Fruit fly (Drosophila melanogaster) whole organism, embryonic: ENCODE data around the gene mTTF.

Experiments
- BtbVII ChIP-seq: fragments of 200-800 bp; sonication (Bioruptor generic); optimal IDR thresholded peaks from 3 replicates; lab custom pipeline; 2017; ENCODE audit warnings: missing biosample characterization, mild to moderate bottlenecking, missing genetic modification characterization
- CG10321 ChIP-seq: fragments of 200-800 bp; sonication (Bioruptor generic); IDR thresholded peaks from 2 replicates; pipeline ENCODE4 v1.3.6; 2022; ENCODE audit warnings: missing biosample characterization, missing genetic modification characterization
- CG10431 ChIP-seq: fragments of 200-800 bp; sonication (Bioruptor generic); optimal IDR thresholded peaks from 3 replicates; lab custom pipeline; 2018; ENCODE audit warnings: missing biosample characterization, mild to moderate bottlenecking, missing genetic modification characterization
- CG10565 ChIP-seq: fragments of 200-800 bp; sonication (Bioruptor generic); optimal IDR thresholded peaks from 3 replicates; lab custom pipeline; 2016; ENCODE audit warnings: missing biosample characterization, mild to moderate bottlenecking, missing genetic modification characterization
- CG11093 ChIP-seq: fragments of 200-800 bp; sonication (Bioruptor generic); IDR thresholded peaks from 3 replicates; pipeline ENCODE4 v1.3.6; 2022; ENCODE audit warnings: missing biosample characterization, missing genetic modification characterization
- CG12236 ChIP-seq: fragments of 200-800 bp; sonication (Bioruptor generic); optimal IDR thresholded peaks from 2 replicates; lab custom pipeline; 2016; ENCODE audit warnings: missing biosample characterization, missing genetic modification characterization
- CG13287 ChIP-seq: fragments of 200-800 bp; sonication (Bioruptor generic); IDR thresholded peaks from 2 replicates; pipeline ENCODE4 v1.3.6; 2022; ENCODE audit warnings: missing biosample characterization, missing genetic modification characterization; ENCODE audit not compliant: partially characterized antibody
- CG17361 ChIP-seq: fragments of 200-800 bp; sonication (Bioruptor generic); IDR thresholded peaks from 3 replicates; pipeline ENCODE4 v1.3.6; 2022; ENCODE audit warnings: missing biosample characterization, missing genetic modification characterization
- CG2678 ChIP-seq: fragments of 200-800 bp; sonication (Bioruptor generic); optimal IDR thresholded peaks from 3 replicates; lab custom pipeline; 2019; ENCODE audit warnings: missing biosample characterization, mild to moderate bottlenecking, missing genetic modification characterization, moderate library complexity
- CG2875 ChIP-seq: fragments of 200-800 bp; sonication (Bioruptor generic); optimal IDR thresholded peaks from 2 replicates; lab custom pipeline; 2017; ENCODE audit warnings: missing biosample characterization, mild to moderate bottlenecking, missing genetic modification characterization, missing genetic modification reagents
- CG31365 ChIP-seq: fragments of 200-800 bp; sonication (Bioruptor generic); optimal IDR thresholded peaks from 2 replicates; lab custom pipeline; 2018; ENCODE audit warnings: missing biosample characterization, mild to moderate bottlenecking, missing genetic modification characterization
- CG33557 ChIP-seq: fragments of 200-800 bp; sonication (Bioruptor generic); optimal IDR thresholded peaks from 2 replicates; lab custom pipeline; 2019; ENCODE audit warnings: missing biosample characterization, mild to moderate bottlenecking, missing genetic modification characterization, moderate library complexity
- CG3838 ChIP-seq: fragments of 200-800 bp; sonication (Bioruptor generic); optimal IDR thresholded peaks from 3 replicates; lab custom pipeline; 2016; ENCODE audit warnings: missing biosample characterization, missing genetic modification characterization
- CG5245 ChIP-seq: fragments of 200-800 bp; sonication (Bioruptor generic); optimal IDR thresholded peaks from 3 replicates; lab custom pipeline; 2016; ENCODE audit warnings: missing biosample characterization, missing genetic modification characterization
- CG6683 ChIP-seq: fragments of 200-800 bp; sonication (Bioruptor generic); optimal IDR thresholded peaks from 2 replicates; lab custom pipeline; 2017; ENCODE audit warnings: missing biosample characterization, mild to moderate bottlenecking, missing genetic modification characterization, missing genetic modification reagents
- CG6854 ChIP-seq: fragments of 200-800 bp; sonication (Bioruptor generic); optimal IDR thresholded peaks from 3 replicates; lab custom pipeline; 2017; ENCODE audit warnings: missing biosample characterization, mild to moderate bottlenecking, missing genetic modification characterization
- CG8290 ChIP-seq, 3 experiments: fragments of 200-800 bp; sonication (Bioruptor generic); optimal IDR thresholded peaks; 2 replicates each; lab custom pipeline; 2016 to 2019; ENCODE audit warnings: missing biosample characterization in 3 of 3, missing genetic modification characterization in 3 of 3, mild to moderate bottlenecking in 2 of 3, moderate library complexity in 1 of 3
- CG9932 ChIP-seq: fragments of 200-800 bp; sonication (Bioruptor generic); IDR thresholded peaks from 2 replicates; pipeline ENCODE4 v1.3.6; 2022; ENCODE audit warnings: missing biosample characterization, missing genetic modification characterization
- CHES-1-like ChIP-seq: fragments of 200-800 bp; sonication (Bioruptor generic); optimal IDR thresholded peaks from 2 replicates; lab custom pipeline; 2016; ENCODE audit warnings: missing biosample characterization, missing genetic modification characterization
- CoRest ChIP-seq: fragments of 200-800 bp; sonication (Bioruptor generic); optimal IDR thresholded peaks from 3 replicates; lab custom pipeline; 2018; ENCODE audit warnings: missing biosample characterization, mild to moderate bottlenecking, missing genetic modification characterization, moderate library complexity
- D ChIP-seq, 2 experiments: fragments of 200-800 bp in 1 of 2; fragments of >200 bp in 1 of 2; sonication (Bioruptor generic) in 1 of 2; optimal IDR thresholded peaks; 2 replicates in 1 of 2; 3 replicates in 1 of 2; lab custom pipeline; 2017; ENCODE audit warnings: mild to moderate bottlenecking in 1 of 2, missing biosample characterization in 1 of 2, missing genetic modification characterization in 1 of 2, missing genetic modification reagents in 1 of 2
- Fer1 ChIP-seq: fragments of 200-800 bp; sonication (Bioruptor generic); optimal IDR thresholded peaks from 2 replicates; lab custom pipeline; 2017; ENCODE audit warnings: missing biosample characterization, mild to moderate bottlenecking, missing genetic modification characterization
- H2.0 ChIP-seq: fragments of 200-800 bp; sonication (Bioruptor generic); IDR thresholded peaks from 2 replicates; pipeline ENCODE4 v1.3.6; 2022; ENCODE audit warnings: missing biosample characterization, missing genetic modification characterization
- Lim3 ChIP-seq: fragments of 200-800 bp; sonication (Bioruptor generic); IDR thresholded peaks from 2 replicates; pipeline ENCODE4 v1.3.6; 2022; ENCODE audit warnings: missing biosample characterization, missing genetic modification characterization
- Med ChIP-seq: fragments of 200-800 bp; sonication (Bioruptor generic); peaks from one replicate; lab custom pipeline; 2016; ENCODE audit warnings: missing biosample characterization, missing genetic modification characterization, mild to moderate bottlenecking, inconsistent platforms, moderate library complexity
- Meics ChIP-seq: fragments of 200-800 bp; sonication (Bioruptor generic); optimal IDR thresholded peaks from 2 replicates; lab custom pipeline; 2017; ENCODE audit warnings: missing biosample characterization, mild to moderate bottlenecking, missing genetic modification characterization
- Oli ChIP-seq: fragments of 200-800 bp; sonication (Bioruptor generic); optimal IDR thresholded peaks from 2 replicates; lab custom pipeline; 2018; ENCODE audit warnings: missing biosample characterization, mild to moderate bottlenecking, missing genetic modification characterization, moderate library complexity
- Sox100B ChIP-seq: fragments of 200-800 bp; sonication (Bioruptor generic); optimal IDR thresholded peaks from 3 replicates; lab custom pipeline; 2018; ENCODE audit warnings: missing biosample characterization, mild to moderate bottlenecking, missing genetic modification characterization
- br ChIP-seq: fragments of >200 bp; optimal IDR thresholded peaks from 2 replicates; lab custom pipeline; 2017
- chinmo ChIP-seq: fragments of 200-800 bp; sonication (Bioruptor generic); IDR thresholded peaks from 4 replicates; pipeline ENCODE4 v1.3.6; 2022; ENCODE audit warnings: missing biosample characterization, missing genetic modification characterization; ENCODE audit not compliant: partially characterized antibody
- emc ChIP-seq: fragments of 200-800 bp; sonication (Bioruptor generic); optimal IDR thresholded peaks from 2 replicates; lab custom pipeline; 2016; ENCODE audit warnings: missing biosample characterization, missing genetic modification characterization
- fd3F ChIP-seq: fragments of 200-800 bp; sonication (Bioruptor generic); optimal IDR thresholded peaks from 2 replicates; lab custom pipeline; 2018; ENCODE audit warnings: missing biosample characterization, mild to moderate bottlenecking, missing genetic modification characterization, moderate library complexity
- fru ChIP-seq: fragments of >200 bp; optimal IDR thresholded peaks from 2 replicates; lab custom pipeline; 2017
- gce ChIP-seq: fragments of 200-800 bp; sonication (Bioruptor generic); IDR thresholded peaks from 3 replicates; pipeline ENCODE4 v1.3.6; 2022; ENCODE audit warnings: missing biosample characterization, missing genetic modification characterization
- gro ChIP-seq: fragments of 200-800 bp; sonication (Bioruptor generic); optimal IDR thresholded peaks from 2 replicates; lab custom pipeline; 2016; ENCODE audit warnings: missing biosample characterization, missing genetic modification characterization
- gsb ChIP-seq: fragments of 200-800 bp; sonication (Bioruptor generic); IDR thresholded peaks from 2 replicates; pipeline ENCODE4 v1.3.6; 2022; ENCODE audit warnings: missing biosample characterization, missing genetic modification characterization
- jing ChIP-seq: fragments of 200-800 bp; sonication (Bioruptor generic); optimal IDR thresholded peaks from 2 replicates; lab custom pipeline; 2018; ENCODE audit warnings: missing biosample characterization, mild to moderate bottlenecking, missing genetic modification characterization
- kah ChIP-seq: fragments of 200-800 bp; sonication (Bioruptor generic); optimal IDR thresholded peaks from 2 replicates; lab custom pipeline; 2018; ENCODE audit warnings: missing biosample characterization, mild to moderate bottlenecking, missing genetic modification characterization
- lab ChIP-seq: fragments of 200-800 bp; sonication (Bioruptor generic); optimal IDR thresholded peaks from 3 replicates; lab custom pipeline; 2017; ENCODE audit warnings: missing biosample characterization, missing genetic modification characterization, mild to moderate bottlenecking, moderate library complexity, missing genetic modification reagents
- lbe ChIP-seq: fragments of 200-800 bp; sonication (Bioruptor generic); optimal IDR thresholded peaks from 2 replicates; lab custom pipeline; 2016; ENCODE audit warnings: missing biosample characterization, mild to moderate bottlenecking, missing genetic modification characterization
- nerfin-2 ChIP-seq: fragments of 200-800 bp; sonication (Bioruptor generic); IDR thresholded peaks from 2 replicates; pipeline ENCODE4 v1.3.6; 2022; ENCODE audit warnings: missing biosample characterization, missing genetic modification characterization; ENCODE audit not compliant: partially characterized antibody
- pan ChIP-seq, 4 experiments: fragments of >200 bp in 3 of 4; fragments of 200-800 bp in 1 of 4; sonication (Bioruptor generic) in 1 of 4; optimal IDR thresholded peaks in 3 of 4; IDR thresholded peaks in 1 of 4; 2 replicates each; pipeline versions ENCODE4 v1.3.6 to Lab custom; 2017 to 2022; ENCODE audit warnings: missing biosample characterization in 2 of 4, missing genetic modification characterization in 2 of 4, mixed read lengths in 1 of 4
- pho ChIP-seq: fragments of 200-800 bp; sonication (Bioruptor generic); optimal IDR thresholded peaks from 2 replicates; lab custom pipeline; 2016; ENCODE audit warnings: missing biosample characterization, missing genetic modification characterization
- prd ChIP-seq, 3 experiments: fragments of >200 bp in 2 of 3; fragments of 200-800 bp in 1 of 3; sonication (Bioruptor generic) in 1 of 3; optimal IDR thresholded peaks in 2 of 3; IDR thresholded peaks in 1 of 3; 2 replicates in 2 of 3; 3 replicates in 1 of 3; pipeline versions ENCODE4 v1.3.6 to Lab custom; 2017 to 2022; ENCODE audit warnings: missing biosample characterization in 1 of 3, missing genetic modification characterization in 1 of 3
- pros ChIP-seq: fragments of 200-800 bp; sonication (Bioruptor generic); optimal IDR thresholded peaks from 3 replicates; lab custom pipeline; 2019; ENCODE audit warnings: missing biosample characterization, mild to moderate bottlenecking, missing genetic modification characterization, moderate library complexity
- repo ChIP-seq: fragments of 200-800 bp; sonication (Bioruptor generic); optimal IDR thresholded peaks from 2 replicates; lab custom pipeline; 2016; ENCODE audit warnings: missing biosample characterization, missing genetic modification characterization
- sim ChIP-seq: fragments of 200-800 bp; sonication (Bioruptor generic); IDR thresholded peaks from 2 replicates; pipeline ENCODE4 v1.3.6; 2022; ENCODE audit warnings: missing biosample characterization, missing genetic modification characterization
- ssp ChIP-seq: fragments of 200-800 bp; sonication (Bioruptor generic); IDR thresholded peaks from 2 replicates; pipeline ENCODE4 v1.3.6; 2022; ENCODE audit warnings: missing biosample characterization, missing genetic modification characterization
- stwl ChIP-seq: fragments of 200-800 bp; sonication (Bioruptor generic); optimal IDR thresholded peaks from 3 replicates; lab custom pipeline; 2018; ENCODE audit warnings: missing biosample characterization, mild to moderate bottlenecking, missing genetic modification characterization, moderate library complexity

Gene mTTF

dm6 chr2L:14395065-14395439 lies 46.5 kb upstream of the mTTF start:
- TF ChIP-seq pan (optimal IDR thresholded peaks at IDR 0.05; lab: Kevin White, UChicago) (no peak), pan (GFP tag; optimal IDR thresholded peaks at IDR 0.05 in 1 of 2, IDR thresholded peaks at IDR 0.05 in 1 of 2) (peak in 1 of 2 experiments; percentile 52), emc (GFP tag; lab: Kevin White, UChicago) (no peak), CG13287 (GFP tag; lab: Robert Waterston, UW) (no peak), ssp (no peak), CG31365 (tag; lab: Kevin White, UChicago) (peak; percentile 20), D (optimal IDR thresholded peaks at IDR 0.05; lab: Kevin White, UChicago) (no peak), D (GFP tag; optimal IDR thresholded peaks at IDR 0.05; lab: Kevin White, UChicago) (no peak), H2.0 (GFP tag; lab: Robert Waterston, UW) (no peak), gsb (peak; percentile 24; the same call in 1 of the 2 replicates), CG17361 (GFP tag; lab: Robert Waterston, UW) (0 out of 3 replicates have a peak, but pooled peaks have one; percentile 0), Oli (tag; lab: Kevin White, UChicago) (no peak), fd3F (GFP tag; lab: Kevin White, UChicago) (peak; percentile 46), CG11093 (GFP tag; lab: Robert Waterston, UW) (peak; percentile 17; the same call in 1 of the 3 replicates), sim (GFP tag; lab: Robert Waterston, UW) (no peak), kah (GFP tag; lab: Kevin White, UChicago) (no peak), CG33557 (GFP tag; lab: Kevin White, UChicago) (no peak), CG2875 (GFP tag; lab: Kevin White, UChicago) (peak; percentile 30), pros (GFP tag; lab: Kevin White, UChicago) (no peak), CoRest (tag; lab: Kevin White, UChicago) (no peak), BtbVII (GFP tag; lab: Kevin White, UChicago) (peak; percentile 23), CG10321 (0 out of 2 replicates have a peak, but pooled peaks have one; percentile 31), CG10565 (GFP tag; lab: Kevin White, UChicago) (no peak), fru (lab: Kevin White, UChicago) (no peak), CG6854 (no peak), repo (GFP tag; lab: Kevin White, UChicago) (no peak), gce (0 out of 3 replicates have a peak, but pooled peaks have one; percentile 5), Lim3 (GFP tag; lab: Robert Waterston, UW) (no peak), pho (GFP tag; lab: Kevin White, UChicago) (peak; percentile 3), prd (optimal IDR thresholded peaks at IDR 0.05; lab: Kevin White, UChicago) (no peak), prd (GFP tag; IDR thresholded peaks at IDR 0.05; lab: Robert Waterston, UW) (0 out of 3 replicates have a peak, but pooled peaks have one; percentile 1), Sox100B (GFP tag; lab: Kevin White, UChicago) (no peak), CG2678 (tag; lab: Kevin White, UChicago) (peak; percentile 30), lbe (GFP tag; lab: Kevin White, UChicago) (no peak), Med (GFP tag; lab: Kevin White, UChicago) (peak; percentile 75), br (lab: Kevin White, UChicago) (no peak), chinmo (GFP tag; lab: Robert Waterston, UW) (0 out of 4 replicates have a peak, but pooled peaks have one; percentile 4), CG3838 (no peak), CG9932 (peak; percentile 32; the same call in 1 of the 2 replicates), CG5245 (no peak), CG12236 (GFP tag; lab: Kevin White, UChicago) (no peak), jing (GFP tag; lab: Kevin White, UChicago) (no peak), lab (peak; percentile 56), CG8290 (GFP tag; optimal IDR thresholded peaks at IDR 0.05; lab: Kevin White, UChicago) (no peak), CG8290 (tag; optimal IDR thresholded peaks at IDR 0.05; lab: Kevin White, UChicago) (peak in 1 of 2 experiments; percentile 66), Fer1 (GFP tag; lab: Kevin White, UChicago) (peak; percentile 4), CG10431 (GFP tag; lab: Kevin White, UChicago) (no peak), Meics (GFP tag; lab: Kevin White, UChicago) (peak; percentile 9), stwl (tag; lab: Kevin White, UChicago) (no peak), nerfin-2 (GFP tag; lab: Robert Waterston, UW) (no peak), gro (no peak), CG6683 (GFP tag; lab: Kevin White, UChicago) (no peak), CHES-1-like (GFP tag; lab: Kevin White, UChicago) (no peak)
